Fruit fly (Drosophila melanogaster) S2 (cell line): ENCODE data around the gene CG42671.

ENCODE experiments used
- CG8478 ChIP-seq: fragments of >200 bp; optimal IDR thresholded peaks from 2 replicates; lab custom pipeline; 2018
- CTCF ChIP-seq, 2 experiments: fragments of >200 bp; optimal IDR thresholded peaks; 2 replicates each; lab custom pipeline; 2018

dm6 chr3L:11201051-11201450, 13.3 kb upstream of the CG42671 start, which contains the start of gene nkt:
- no peak for TF ChIP-seq CTCF (optimal IDR thresholded peaks at IDR 0.05; lab: Kevin White, UChicago)
- TF ChIP-seq CG8478 (lab: Kevin White, UChicago): no peak
